Worm (Caenorhabditis elegans) whole organism, late embryonic: ENCODE data around the gene F31D5.2.

Experiments used
- C38D4.7 ChIP-seq: fragments of 200-800 bp; sonication (Bioruptor generic); optimal IDR thresholded peaks from 2 replicates; lab custom pipeline; 2018; ENCODE audit warnings: mild to moderate bottlenecking, missing genetic modification characterization, moderate library complexity, missing compliant biosample characterization
- K02D7.2 ChIP-seq: sonication (generic microtip); optimal IDR thresholded peaks from 2 replicates; lab custom pipeline; 2017; ENCODE audit warnings: mild to moderate bottlenecking, missing genetic modification characterization, missing compliant biosample characterization
- K09A11.1 ChIP-seq: sonication (generic microtip); optimal IDR thresholded peaks from 2 replicates; lab custom pipeline; 2017; ENCODE audit warnings: antibody characterized with exemption, mild to moderate bottlenecking, missing genetic modification characterization, missing compliant biosample characterization; ENCODE audit not compliant: insufficient read depth
- T23F11.4 ChIP-seq: fragments of 200-800 bp; sonication (Bioruptor generic); optimal IDR thresholded peaks from 2 replicates; lab custom pipeline; 2018; ENCODE audit warnings: mild to moderate bottlenecking, missing genetic modification characterization, missing compliant biosample characterization
- ahr-1 ChIP-seq: sonication (generic microtip); optimal IDR thresholded peaks from 2 replicates; lab custom pipeline; 2016; ENCODE audit warnings: missing genetic modification characterization, missing compliant biosample characterization
- ceh-14 ChIP-seq: sonication (generic microtip); optimal IDR thresholded peaks from 2 replicates; lab custom pipeline; 2016; ENCODE audit warnings: missing genotype, missing genetic modification characterization, missing compliant biosample characterization
- ceh-22 ChIP-seq: sonication (generic microtip); optimal IDR thresholded peaks from 2 replicates; lab custom pipeline; 2017; ENCODE audit warnings: missing biosample characterization, missing genetic modification characterization
- ceh-24 ChIP-seq: sonication (generic microtip); optimal IDR thresholded peaks from 2 replicates; lab custom pipeline; 2016; ENCODE audit warnings: mild to moderate bottlenecking, missing genetic modification characterization, missing compliant biosample characterization
- ceh-30 ChIP-seq: fragments of 150-350 bp; optimal IDR thresholded peaks from 2 replicates; lab custom pipeline; 2014; ENCODE audit warnings: missing biosample characterization, missing genetic modification characterization
- ceh-31 ChIP-seq: sonication (generic microtip); optimal IDR thresholded peaks from 2 replicates; lab custom pipeline; 2016; ENCODE audit warnings: missing genetic modification characterization, missing compliant biosample characterization
- ceh-9 ChIP-seq: sonication (generic microtip); optimal IDR thresholded peaks from 2 replicates; lab custom pipeline; 2016; ENCODE audit warnings: mild to moderate bottlenecking, missing genetic modification characterization, inconsistent platforms, missing compliant biosample characterization
- dve-1 ChIP-seq: sonication (generic microtip); optimal IDR thresholded peaks from 2 replicates; lab custom pipeline; 2017; ENCODE audit warnings: antibody characterized with exemption, mild to moderate bottlenecking, missing genetic modification characterization, missing compliant biosample characterization
- elt-2 ChIP-seq: sonication (generic microtip); optimal IDR thresholded peaks from 2 replicates; lab custom pipeline; 2016; ENCODE audit warnings: missing genetic modification reagents, missing genetic modification characterization, missing compliant biosample characterization
- elt-4 ChIP-seq: sonication (generic microtip); optimal IDR thresholded peaks from 2 replicates; lab custom pipeline; 2016; ENCODE audit warnings: missing genetic modification characterization, missing compliant biosample characterization
- fkh-10 ChIP-seq: fragments of 150-350 bp; optimal IDR thresholded peaks from 2 replicates; lab custom pipeline; 2014; ENCODE audit warnings: missing biosample characterization, missing genetic modification reagents, missing genetic modification characterization
- fkh-6 ChIP-seq: sonication (generic microtip); optimal IDR thresholded peaks from 2 replicates; lab custom pipeline; 2016; ENCODE audit warnings: missing genetic modification characterization, missing compliant biosample characterization
- gmeb-2 ChIP-seq: sonication (generic microtip); optimal IDR thresholded peaks from 2 replicates; lab custom pipeline; 2016; ENCODE audit warnings: missing genetic modification characterization, inconsistent platforms, missing compliant biosample characterization
- hlh-13 ChIP-seq: fragments of 200-800 bp; sonication (Bioruptor generic); optimal IDR thresholded peaks from 2 replicates; lab custom pipeline; 2018; ENCODE audit warnings: mild to moderate bottlenecking, missing genetic modification characterization, missing compliant biosample characterization
- hlh-15 ChIP-seq: sonication (generic microtip); optimal IDR thresholded peaks from 2 replicates; lab custom pipeline; 2016; ENCODE audit warnings: missing genetic modification characterization, missing compliant biosample characterization
- hlh-30 ChIP-seq: sonication (generic microtip); optimal IDR thresholded peaks from 2 replicates; lab custom pipeline; 2017; ENCODE audit warnings: antibody characterized with exemption, missing genetic modification characterization, missing compliant biosample characterization; ENCODE audit not compliant: insufficient read depth
- hlh-6 ChIP-seq: sonication (generic microtip); optimal IDR thresholded peaks from 2 replicates; lab custom pipeline; 2016; ENCODE audit warnings: missing genotype, missing genetic modification characterization, missing compliant biosample characterization
- madf-2 ChIP-seq: sonication (generic microtip); optimal IDR thresholded peaks from 2 replicates; lab custom pipeline; 2017; ENCODE audit warnings: missing genetic modification characterization, missing compliant biosample characterization
- nfya-1 ChIP-seq: sonication (generic microtip); optimal IDR thresholded peaks from 2 replicates; lab custom pipeline; 2017; ENCODE audit warnings: missing genetic modification characterization, mild to moderate bottlenecking, missing compliant biosample characterization, antibody characterized with exemption, moderate library complexity
- nhr-11 ChIP-seq: fragments of 150-350 bp; optimal IDR thresholded peaks from 2 replicates; lab custom pipeline; 2014; ENCODE audit warnings: missing biosample characterization, missing genetic modification characterization
- nhr-232 ChIP-seq: sonication (generic microtip); optimal IDR thresholded peaks from 2 replicates; lab custom pipeline; 2016; ENCODE audit warnings: missing genetic modification characterization, missing compliant biosample characterization
- npax-4 ChIP-seq: sonication (generic microtip); optimal IDR thresholded peaks from 2 replicates; lab custom pipeline; 2016; ENCODE audit warnings: missing genetic modification characterization, missing compliant biosample characterization
- pha-2 ChIP-seq: sonication (generic microtip); optimal IDR thresholded peaks from 2 replicates; lab custom pipeline; 2017; ENCODE audit warnings: mild to moderate bottlenecking, missing genetic modification characterization, missing compliant biosample characterization
- pha-4 ChIP-seq: fragments of 150-350 bp; optimal IDR thresholded peaks from 2 replicates; lab custom pipeline; 2018; ENCODE audit warnings: missing biosample characterization, missing genetic modification reagents, missing genetic modification characterization
- pqm-1 ChIP-seq: sonication (generic microtip); optimal IDR thresholded peaks from 2 replicates; lab custom pipeline; 2016; ENCODE audit warnings: missing genetic modification characterization, missing compliant biosample characterization
- rnt-1 ChIP-seq: sonication (generic microtip); optimal IDR thresholded peaks from 2 replicates; lab custom pipeline; 2016; ENCODE audit warnings: missing genetic modification characterization, missing compliant biosample characterization
- sdc-2 ChIP-seq: sonication (generic microtip); optimal IDR thresholded peaks from 2 replicates; lab custom pipeline; 2016; ENCODE audit warnings: missing genotype, missing genetic modification characterization, missing compliant biosample characterization
- sox-2 ChIP-seq: fragments of 200-800 bp; sonication (Bioruptor generic); IDR thresholded peaks from 2 replicates; pipeline ENCODE4 v1.3.6; 2022; ENCODE audit warnings: missing genetic modification reagents, missing genetic modification characterization, missing compliant biosample characterization
- sox-4 ChIP-seq: sonication (generic microtip); optimal IDR thresholded peaks from 2 replicates; lab custom pipeline; 2017; ENCODE audit warnings: mild to moderate bottlenecking, missing genetic modification characterization, inconsistent platforms, missing compliant biosample characterization
- syd-9 ChIP-seq: sonication (generic microtip); optimal IDR thresholded peaks from 2 replicates; lab custom pipeline; 2016; ENCODE audit warnings: mild to moderate bottlenecking, missing genetic modification characterization, moderate library complexity, missing compliant biosample characterization
- tbx-2 ChIP-seq: sonication (generic microtip); optimal IDR thresholded peaks from 2 replicates; lab custom pipeline; 2016; ENCODE audit warnings: missing genetic modification characterization, missing compliant biosample characterization
- tbx-7 ChIP-seq: sonication (generic microtip); optimal IDR thresholded peaks from 2 replicates; lab custom pipeline; 2016; ENCODE audit warnings: missing genotype, missing genetic modification characterization, missing compliant biosample characterization
- ttx-3 ChIP-seq: sonication (generic microtip); optimal IDR thresholded peaks from 2 replicates; lab custom pipeline; 2016; ENCODE audit warnings: missing genetic modification reagents, missing genetic modification characterization, missing compliant biosample characterization
- zip-5 ChIP-seq: sonication (generic microtip); optimal IDR thresholded peaks from 2 replicates; lab custom pipeline; 2016; ENCODE audit warnings: missing genetic modification characterization, missing compliant biosample characterization
- ztf-16 ChIP-seq: sonication (generic microtip); optimal IDR thresholded peaks from 2 replicates; lab custom pipeline; 2017; ENCODE audit warnings: missing genetic modification characterization, missing compliant biosample characterization

Gene F31D5.2

DNA sequence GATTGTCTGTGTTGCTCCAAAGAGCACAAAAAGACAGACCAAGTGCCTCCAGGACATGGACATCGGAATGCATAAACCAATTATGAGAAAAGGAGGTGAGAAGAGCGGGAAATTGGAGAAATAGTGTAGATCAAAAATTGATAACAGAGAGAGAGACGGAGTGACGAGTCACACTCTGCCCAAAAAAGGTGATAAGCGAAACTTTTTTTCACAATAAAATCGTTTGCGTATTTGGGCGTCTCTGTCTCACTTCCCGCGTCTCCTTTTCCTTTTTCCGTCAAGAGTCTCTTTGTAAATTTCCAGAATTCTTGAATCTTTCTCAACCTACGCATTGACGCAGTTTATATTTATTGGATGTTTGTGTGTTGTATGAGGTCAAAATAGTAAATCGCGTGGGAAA is 21.3 kb upstream of the F31D5.2 start, which contains the start of gene mth-2:
TSS of gene mth-2 (minus strand) at position 188 of the 400 bp plus-strand sequence.
- no peak for TF ChIP-seq elt-2 (tag; lab: Kevin White, UChicago)
- TF ChIP-seq dve-1 (tag; lab: Kevin White, UChicago) = no peak
- no peak for TF ChIP-seq nhr-232
- TF ChIP-seq madf-2 (tag; lab: Kevin White, UChicago) = no peak
- TF ChIP-seq nhr-11 (tag; lab: Kevin White, UChicago) = no peak
- TF ChIP-seq ahr-1 = no peak
- TF ChIP-seq ceh-24 (tag; lab: Kevin White, UChicago) = no peak
- no peak for TF ChIP-seq fkh-6
- TF ChIP-seq zip-5 (tag; lab: Kevin White, UChicago) = no peak

DNA sequence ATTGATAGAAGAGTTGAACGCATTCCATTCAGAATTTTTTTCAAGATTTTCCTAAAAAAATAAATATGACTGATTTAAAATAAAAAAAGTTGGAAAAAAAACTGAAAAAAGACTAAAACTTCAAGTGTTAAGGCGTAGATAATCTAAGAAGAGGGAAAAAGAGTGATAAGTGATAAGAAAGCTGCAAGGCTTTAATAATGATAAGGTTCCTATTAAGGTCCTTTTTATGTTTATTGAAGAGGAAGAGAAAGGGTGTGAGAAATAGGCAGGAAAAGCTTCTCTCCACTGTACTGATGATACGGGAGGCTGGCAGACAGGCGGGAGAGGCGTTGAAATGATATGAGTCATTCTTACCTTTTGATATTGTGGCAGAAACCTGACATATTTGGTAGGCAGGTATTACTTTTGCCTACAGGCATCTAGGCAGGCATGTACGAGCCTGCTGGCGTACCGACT is 11.7 kb upstream of the F31D5.2 start, which contains the start of gene mth-1:
TSS of gene mth-1 (minus strand) at position 51 of the 456 bp plus-strand sequence.
- TF ChIP-seq rnt-1 (tag; lab: Kevin White, UChicago) (no peak), sox-2 (GFP tag; lab: Robert Waterston, UW) (no peak), hlh-30 (tag; lab: Kevin White, UChicago) (no peak), zip-5 (tag; lab: Kevin White, UChicago) (no peak), hlh-15 (tag; lab: Kevin White, UChicago) (no peak), sox-4 (tag; lab: Kevin White, UChicago) (no peak), dve-1 (tag; lab: Kevin White, UChicago) (no peak), npax-4 (tag; lab: Kevin White, UChicago) (no peak), ceh-31 (tag; lab: Kevin White, UChicago) (no peak), ttx-3 (no peak), ztf-16 (tag; lab: Kevin White, UChicago) (no peak), ceh-30 (tag; lab: Kevin White, UChicago) (no peak)
- TF ChIP-seq, all 69 proteins: peak for 0

DNA sequence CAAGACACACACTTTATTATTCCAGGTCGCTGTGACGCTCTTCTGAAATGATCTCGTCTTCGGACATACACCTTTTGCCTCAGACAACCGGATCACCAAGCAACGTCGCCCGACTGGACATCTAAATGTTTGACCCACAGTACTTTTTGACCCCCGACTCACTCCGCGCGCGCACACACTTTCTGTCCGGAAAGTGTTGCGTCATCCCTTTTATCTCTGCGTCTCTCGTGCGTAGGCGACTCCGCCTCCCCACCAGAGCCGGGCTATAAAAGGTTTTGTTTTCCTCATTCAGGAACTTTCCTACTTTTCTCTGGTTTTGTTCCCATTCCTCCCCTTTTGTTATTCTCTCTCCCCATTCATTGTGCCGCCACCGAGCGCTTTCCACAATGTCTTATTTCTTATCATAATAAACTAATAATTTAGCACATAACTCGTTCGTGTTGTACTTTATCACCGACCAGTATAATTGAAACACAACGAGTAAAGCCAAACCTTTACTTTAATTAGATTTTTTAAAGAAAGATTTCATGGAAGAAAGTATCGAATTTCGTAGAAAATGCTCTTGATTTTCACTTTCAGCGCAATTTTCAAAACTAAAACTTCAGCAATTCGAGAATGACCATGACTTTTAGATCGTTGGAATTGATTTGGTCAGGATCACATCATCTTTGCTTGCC is 6.2 kb upstream of the F31D5.2 start, which contains the start of gene F31D5.6:
TSS of gene F31D5.6 (plus strand) at position 627 of the 677 bp plus-strand sequence.
- no peak for TF ChIP-seq T23F11.4 (GFP tag; lab: Kevin White, UChicago)
- TF ChIP-seq pha-2 = no peak
- TF ChIP-seq tbx-2 (tag; lab: Kevin White, UChicago) = no peak
- no peak for TF ChIP-seq pha-4 (tag; lab: Kevin White, UChicago)
- TF ChIP-seq dve-1 (tag; lab: Kevin White, UChicago) = no peak
- TF ChIP-seq nhr-11 (tag; lab: Kevin White, UChicago) = no peak
- TF ChIP-seq npax-4 (tag; lab: Kevin White, UChicago) = no peak
- no peak for TF ChIP-seq ceh-30 (tag; lab: Kevin White, UChicago)
- no peak for TF ChIP-seq hlh-13
- TF ChIP-seq K09A11.1 (tag; lab: Kevin White, UChicago) = no peak
- TF ChIP-seq elt-4 = no peak
- no peak for TF ChIP-seq ceh-31 (tag; lab: Kevin White, UChicago)
- no peak for TF ChIP-seq fkh-10
- no peak for TF ChIP-seq C38D4.7 (GFP tag; lab: Kevin White, UChicago)
- no peak for TF ChIP-seq ceh-14 (tag; lab: Kevin White, UChicago)
- no peak for TF ChIP-seq sdc-2

DNA sequence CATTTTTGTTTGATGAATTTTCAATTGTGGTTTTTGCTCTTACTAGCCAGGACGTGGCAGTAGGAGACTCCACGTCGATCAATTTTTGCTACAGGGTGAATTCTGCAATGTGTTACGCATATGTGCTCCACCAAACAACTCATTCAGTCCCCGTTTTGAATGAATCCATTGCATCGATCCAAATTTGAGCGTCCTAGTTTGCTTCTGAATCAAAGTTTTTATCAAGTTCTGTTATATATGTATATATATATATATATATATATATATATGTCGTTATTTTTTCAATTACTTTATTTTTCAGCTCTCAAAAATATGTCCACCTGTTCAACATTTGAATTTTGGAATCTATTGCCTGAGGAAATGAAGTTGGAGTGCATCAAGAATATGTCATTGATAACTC is 4.3 kb upstream of the F31D5.2 start, which contains the start of gene F31D5.7:
TSS of gene F31D5.7 (plus strand) at position 301 of the 400 bp plus-strand sequence.
- no peak for TF ChIP-seq nfya-1
- TF ChIP-seq syd-9 = no peak
- TF ChIP-seq dve-1 (tag; lab: Kevin White, UChicago) = no peak
- TF ChIP-seq tbx-7 (tag; lab: Kevin White, UChicago) = no peak
- TF ChIP-seq K02D7.2 = no peak
- TF ChIP-seq sox-4 (tag; lab: Kevin White, UChicago) = no peak
- TF ChIP-seq ceh-9 (tag; lab: Kevin White, UChicago) = no peak
- TF ChIP-seq gmeb-2 (tag; lab: Kevin White, UChicago) = no peak
- no peak for TF ChIP-seq npax-4 (tag; lab: Kevin White, UChicago)
- no peak for TF ChIP-seq hlh-13
- TF ChIP-seq elt-2 (tag; lab: Kevin White, UChicago) = no peak
- TF ChIP-seq madf-2 (tag; lab: Kevin White, UChicago) = no peak
- no peak for TF ChIP-seq hlh-6 (tag; lab: Kevin White, UChicago)
- no peak for TF ChIP-seq ceh-22 (tag; lab: Kevin White, UChicago)
- no peak for TF ChIP-seq K09A11.1 (tag; lab: Kevin White, UChicago)
- no peak for TF ChIP-seq pqm-1 (tag; lab: Kevin White, UChicago)
